Worm (Caenorhabditis elegans) whole organism, late embryonic: Measurements from ENCODE around the gene H20J04.1.

ENCODE experiments used
- F13H6.1 ChIP-seq: sonication (generic microtip); optimal IDR thresholded peaks from 2 replicates; lab custom pipeline; 2016; ENCODE audit warnings: missing genetic modification characterization, missing compliant biosample characterization
- ceh-14 ChIP-seq: sonication (generic microtip); optimal IDR thresholded peaks from 2 replicates; lab custom pipeline; 2016; ENCODE audit warnings: missing genotype, missing genetic modification characterization, missing compliant biosample characterization
- ceh-9 ChIP-seq: sonication (generic microtip); optimal IDR thresholded peaks from 2 replicates; lab custom pipeline; 2016; ENCODE audit warnings: mild to moderate bottlenecking, missing genetic modification characterization, inconsistent platforms, missing compliant biosample characterization
- che-1 ChIP-seq: sonication (generic microtip); optimal IDR thresholded peaks from 2 replicates; lab custom pipeline; 2016; ENCODE audit warnings: mild to moderate bottlenecking, missing genetic modification characterization, missing compliant biosample characterization
- elt-4 ChIP-seq: sonication (generic microtip); optimal IDR thresholded peaks from 2 replicates; lab custom pipeline; 2016; ENCODE audit warnings: missing genetic modification characterization, missing compliant biosample characterization
- hlh-6 ChIP-seq: sonication (generic microtip); optimal IDR thresholded peaks from 2 replicates; lab custom pipeline; 2016; ENCODE audit warnings: missing genotype, missing genetic modification characterization, missing compliant biosample characterization
- mec-3 ChIP-seq: sonication (generic microtip); optimal IDR thresholded peaks from 2 replicates; lab custom pipeline; 2016; ENCODE audit warnings: borderline replicate concordance, missing genetic modification characterization, missing compliant biosample characterization

H20J04.1 gene

ce11 chrII:4405358-4405757 lies 49.9 kb downstream of the H20J04.1 start, which contains the start of gene ZK430.5:
Gene ZK430.5 (plus strand): TSS chrII:4405658.
- TF ChIP-seq hlh-6 = no peak
- no peak for TF ChIP-seq che-1 (tag; lab: Kevin White, UChicago)
- TF ChIP-seq ceh-9 = no peak
- TF ChIP-seq mec-3 = no peak
- no peak for TF ChIP-seq elt-4
- no peak for TF ChIP-seq F13H6.1 (tag; lab: Kevin White, UChicago)
- TF ChIP-seq ceh-14 = no peak
